Fruit fly (Drosophila melanogaster): ENCODE data around the gene Ptip.
A peak's percentile ranks its signal among the peaks of the same experiment; 100 is the strongest.

DNA sequence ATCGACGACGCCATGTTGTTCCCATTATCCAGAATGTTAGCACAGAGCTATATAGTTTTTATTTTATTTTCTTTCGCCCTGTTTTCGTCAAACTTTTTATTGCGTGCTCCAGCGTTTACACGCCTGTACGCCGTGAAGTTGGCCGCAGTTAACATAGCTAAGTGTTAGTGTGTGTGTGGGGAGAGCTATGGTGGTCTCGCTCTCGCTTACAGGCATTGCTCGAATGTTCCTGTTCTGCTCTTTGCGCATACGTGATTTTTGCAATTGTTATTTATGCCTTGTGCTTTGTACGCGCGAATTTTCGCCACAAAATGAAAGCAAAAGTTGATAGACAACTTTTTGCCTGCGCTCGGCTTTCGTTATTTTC is 24.9 kb downstream of the Ptip start:
- peak; percentile 97 for TF ChIP-seq psq (optimal IDR thresholded peaks at IDR 0.05)
- no peak for TF ChIP-seq Myc (optimal IDR thresholded peaks at IDR 0.05)
- no peak for TF ChIP-seq ttk (optimal IDR thresholded peaks at IDR 0.05)
- no peak for TF ChIP-seq insv (optimal IDR thresholded peaks at IDR 0.05)
